Worm (Caenorhabditis elegans): Measurements from ENCODE around the gene cct-1.

DNA sequence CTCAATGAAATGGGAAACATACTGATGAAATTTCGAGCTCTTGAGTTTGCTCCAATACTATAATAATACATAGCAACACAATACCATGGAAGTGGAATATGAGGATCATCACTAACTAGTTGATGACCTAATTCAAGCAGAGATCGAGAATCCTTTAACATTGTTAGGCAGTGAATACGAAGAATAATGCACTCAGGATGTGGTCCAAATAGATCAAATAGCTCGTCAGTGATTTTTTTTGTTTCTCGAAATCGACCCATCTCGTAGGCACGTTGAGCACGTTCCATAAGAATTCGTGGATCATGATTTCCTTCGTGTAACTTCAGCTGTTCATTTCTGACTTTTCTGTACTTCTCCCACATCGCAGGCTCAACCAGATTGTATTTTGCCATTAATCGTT is 24.3 kb upstream of the cct-1 start:
- TF ChIP-seq ztf-4 (tag; optimal IDR thresholded peaks at IDR 0.05): no peak
- no peak for TF ChIP-seq C16A3.4 (tag; optimal IDR thresholded peaks at IDR 0.05)
- TF ChIP-seq nhr-76 (tag; optimal IDR thresholded peaks at IDR 0.05): no peak
- no peak for TF ChIP-seq mep-1 (tag; optimal IDR thresholded peaks at IDR 0.05)
- no peak for TF ChIP-seq unc-130 (tag; optimal IDR thresholded peaks at IDR 0.05)
- TF ChIP-seq nhr-12 (tag; optimal IDR thresholded peaks at IDR 0.05): no peak
- TF ChIP-seq aly-2 (tag; optimal IDR thresholded peaks at IDR 0.05): no peak
- no peak for TF ChIP-seq F16B12.6 (tag; optimal IDR thresholded peaks at IDR 0.05)
- no peak for TF ChIP-seq lin-39 (tag; optimal IDR thresholded peaks at IDR 0.05)
- no peak for TF ChIP-seq sptf-1 (tag; optimal IDR thresholded peaks at IDR 0.05)

All from whole organism, L1 larva.